Worm (Caenorhabditis elegans): Measurements from ENCODE around the gene str-177.
A peak's percentile ranks its signal among the peaks of the same experiment; 100 is the strongest.

DNA sequence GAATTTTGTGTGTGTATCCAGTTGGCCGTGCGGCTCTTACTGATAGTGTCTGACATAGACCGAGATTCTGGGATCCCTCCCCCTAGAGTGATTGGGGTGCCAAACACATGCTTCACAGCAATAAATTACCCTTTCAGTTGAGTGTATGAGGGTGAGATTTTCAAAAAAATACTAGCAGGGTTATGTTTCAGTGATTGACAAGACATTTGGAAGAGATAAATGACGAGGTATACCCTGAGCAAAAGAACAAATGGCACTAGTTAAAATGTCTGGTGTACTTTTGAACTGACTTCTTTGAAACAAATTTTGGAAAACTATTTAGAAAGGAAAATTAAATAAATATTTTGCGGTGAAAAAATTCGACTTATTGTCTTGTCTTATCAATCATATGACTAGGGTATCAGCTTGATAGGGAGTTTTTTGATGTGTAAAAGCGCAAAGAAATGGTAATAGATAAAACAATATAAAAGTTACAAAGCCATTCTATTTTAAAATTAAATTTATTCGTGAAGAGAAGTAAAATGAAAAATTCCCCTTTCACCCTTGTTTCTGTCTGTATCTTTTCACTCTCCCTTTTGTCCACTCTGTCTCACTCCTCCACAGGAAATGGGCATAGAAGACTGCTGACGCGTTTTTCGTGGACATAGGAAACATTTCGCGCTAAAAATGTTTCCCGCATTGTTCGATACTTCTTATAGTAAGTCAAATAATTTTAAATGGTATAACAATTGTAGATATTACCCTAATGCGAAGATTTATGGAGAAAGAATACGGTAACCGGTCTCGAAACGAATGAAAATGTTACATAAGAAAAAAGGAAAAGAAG, 44.6 kb upstream of the str-177 start, which contains the start of gene glo-4:
- peak; percentile 89 for TF ChIP-seq sem-4 (tag; optimal IDR thresholded peaks at IDR 0.05)
- peak; percentile 80 for TF ChIP-seq F13H6.1 (tag; optimal IDR thresholded peaks at IDR 0.05)
- TF ChIP-seq ztf-11 (tag; optimal IDR thresholded peaks at IDR 0.05), result no peak
- peak; percentile 52 for TF ChIP-seq egl-27 (tag; optimal IDR thresholded peaks at IDR 0.05)
- no peak for TF ChIP-seq unc-62 (GFP tag; optimal IDR thresholded peaks at IDR 0.05)
